Worm (Caenorhabditis elegans) whole organism, L1 larva: ENCODE measurements around the gene scl-6.

ENCODE experiments used
- C04F5.9 ChIP-seq: sonication (generic microtip); optimal IDR thresholded peaks from 2 replicates; lab custom pipeline; 2016; ENCODE audit warnings: missing genetic modification characterization, missing compliant biosample characterization
- C16A3.4 ChIP-seq: fragments of 150-350 bp; optimal IDR thresholded peaks from 2 replicates; lab custom pipeline; 2014; ENCODE audit warnings: missing biosample characterization, missing genetic modification characterization
- C34B4.2 ChIP-seq: sonication (generic microtip); optimal IDR thresholded peaks from 2 replicates; lab custom pipeline; 2017; ENCODE audit warnings: mild to moderate bottlenecking, missing genetic modification characterization, missing compliant biosample characterization
- F16B12.6 ChIP-seq: fragments of 150-350 bp; optimal IDR thresholded peaks from 2 replicates; lab custom pipeline; 2014; ENCODE audit warnings: missing biosample characterization, missing genetic modification characterization
- aly-2 ChIP-seq: fragments of 150-350 bp; optimal IDR thresholded peaks from 2 replicates; lab custom pipeline; 2014; ENCODE audit warnings: missing biosample characterization, missing genetic modification characterization
- ama-1 ChIP-seq: fragments of 150-350 bp; optimal IDR thresholded peaks from 2 replicates; lab custom pipeline; 2014
- ceh-63 ChIP-seq: fragments of 200-800 bp; sonication (Bioruptor generic); optimal IDR thresholded peaks from 2 replicates; lab custom pipeline; 2018; ENCODE audit warnings: mild to moderate bottlenecking, missing genetic modification characterization, missing compliant biosample characterization
- ceh-82 ChIP-seq, 3 experiments: fragments of 150-350 bp in 1 of 3; sonication (generic microtip) in 2 of 3; optimal IDR thresholded peaks; 2 replicates each; lab custom pipeline; 2014 to 2017; ENCODE audit warnings: missing biosample characterization in 3 of 3, missing genetic modification characterization in 3 of 3
- ceh-90 ChIP-seq: sonication (generic microtip); optimal IDR thresholded peaks from 2 replicates; lab custom pipeline; 2016; ENCODE audit warnings: missing genetic modification characterization, missing compliant biosample characterization
- dpl-1 ChIP-seq, 3 experiments: fragments of 150-350 bp in 2 of 3; sonication (generic microtip) in 1 of 3; optimal IDR thresholded peaks; 2 replicates each; lab custom pipeline; 2014 to 2017; ENCODE audit warnings: missing biosample characterization in 3 of 3, missing genetic modification characterization in 3 of 3, missing genetic modification reagents in 3 of 3
- dsc-1 ChIP-seq: sonication (generic microtip); optimal IDR thresholded peaks from 2 replicates; lab custom pipeline; 2016; ENCODE audit warnings: mild to moderate bottlenecking, missing genetic modification characterization, missing compliant biosample characterization
- efl-1 ChIP-seq, 4 experiments: fragments of 150-350 bp; optimal IDR thresholded peaks in 3 of 4; peaks in 1 of 4; 1 replicate in 1 of 4; 2 replicates in 3 of 4; lab custom pipeline; 2014; ENCODE audit warnings: missing biosample characterization in 2 of 4, missing genetic modification characterization in 2 of 4, missing genetic modification reagents in 2 of 4
- efl-3 ChIP-seq: fragments of 200-800 bp; sonication (Bioruptor generic); optimal IDR thresholded peaks from 2 replicates; lab custom pipeline; 2018; ENCODE audit warnings: mild to moderate bottlenecking, missing genetic modification characterization, missing compliant biosample characterization
- egl-13 ChIP-seq: sonication (generic microtip); optimal IDR thresholded peaks from 2 replicates; lab custom pipeline; 2016; ENCODE audit warnings: missing genotype, missing genetic modification reagents, missing genetic modification characterization, missing compliant biosample characterization
- egl-27 ChIP-seq, 2 experiments: fragments of 150-350 bp in 1 of 2; sonication (generic microtip); optimal IDR thresholded peaks; 3 replicates each; lab custom pipeline; 2017 to 2018; ENCODE audit warnings: missing biosample characterization in 2 of 2, missing genetic modification characterization in 2 of 2, missing genetic modification reagents in 2 of 2
- elt-3 ChIP-seq, 6 experiments: fragments of 150-350 bp in 1 of 6; sonication (generic microtip); optimal IDR thresholded peaks; 2 replicates each; lab custom pipeline; 2017 to 2018; ENCODE audit warnings: missing biosample characterization in 6 of 6, missing genetic modification characterization in 6 of 6, inconsistent platforms in 1 of 6
- fkh-10 ChIP-seq: sonication (generic microtip); optimal IDR thresholded peaks from 2 replicates; lab custom pipeline; 2017; ENCODE audit warnings: missing biosample characterization, missing genetic modification reagents, missing genetic modification characterization
- fkh-4 ChIP-seq: sonication (generic microtip); optimal IDR thresholded peaks from 2 replicates; lab custom pipeline; 2016; ENCODE audit warnings: missing compliant biosample characterization, missing genetic modification characterization, borderline replicate concordance
- fkh-8 ChIP-seq: sonication (generic microtip); optimal IDR thresholded peaks from 2 replicates; lab custom pipeline; 2016; ENCODE audit warnings: mild to moderate bottlenecking, missing genetic modification characterization, missing compliant biosample characterization
- fos-1 ChIP-seq: fragments of 150-350 bp; optimal IDR thresholded peaks from 2 replicates; lab custom pipeline; 2014; ENCODE audit warnings: missing biosample characterization, missing genetic modification characterization
- grh-1 ChIP-seq: fragments of 200-800 bp; sonication (Bioruptor generic); IDR thresholded peaks from 2 replicates; pipeline ENCODE4 v1.3.6; 2022; ENCODE audit warnings: missing genetic modification reagents, missing genetic modification characterization, missing compliant biosample characterization
- hlh-17 ChIP-seq: fragments of 200-800 bp; sonication (Bioruptor generic); optimal IDR thresholded peaks from 2 replicates; lab custom pipeline; 2018; ENCODE audit warnings: missing genetic modification characterization, mild to moderate bottlenecking, missing compliant biosample characterization, moderate library complexity, borderline replicate concordance
- hlh-4 ChIP-seq: sonication (generic microtip); optimal IDR thresholded peaks from 2 replicates; lab custom pipeline; 2016; ENCODE audit warnings: mild to moderate bottlenecking, missing genetic modification characterization, missing compliant biosample characterization
- irx-1 ChIP-seq: sonication (generic microtip); optimal IDR thresholded peaks from 2 replicates; lab custom pipeline; 2016; ENCODE audit warnings: missing genetic modification characterization, missing compliant biosample characterization
- isw-1 ChIP-seq: fragments of 200-800 bp; sonication (Bioruptor generic); IDR thresholded peaks from 2 replicates; pipeline ENCODE4 v1.3.6; 2022; ENCODE audit warnings: missing genetic modification characterization, missing compliant biosample characterization
- lin-14 ChIP-seq: fragments of 200-800 bp; sonication (Bioruptor generic); optimal IDR thresholded peaks from 2 replicates; lab custom pipeline; 2018; ENCODE audit warnings: mild to moderate bottlenecking, missing genetic modification characterization, moderate library complexity, missing compliant biosample characterization
- lir-3 ChIP-seq: sonication (generic microtip); optimal IDR thresholded peaks from 2 replicates; lab custom pipeline; 2016; ENCODE audit warnings: mild to moderate bottlenecking, missing genetic modification characterization, moderate library complexity, missing compliant biosample characterization; ENCODE audit not compliant: poor library complexity
- lsy-2 ChIP-seq, 2 experiments: fragments of 150-350 bp; optimal IDR thresholded peaks; 2 replicates each; lab custom pipeline; 2014; ENCODE audit warnings: missing biosample characterization in 2 of 2, missing genetic modification characterization in 2 of 2
- mdl-1 ChIP-seq, 2 experiments: fragments of 150-350 bp; optimal IDR thresholded peaks; 2 replicates each; lab custom pipeline; 2014 to 2017; ENCODE audit warnings: missing biosample characterization in 2 of 2, missing genetic modification characterization in 2 of 2, inconsistent platforms in 1 of 2
- mef-2 ChIP-seq: fragments of 150-350 bp; optimal IDR thresholded peaks from 2 replicates; lab custom pipeline; 2014; ENCODE audit warnings: missing biosample characterization, missing genetic modification characterization
- nhr-11 ChIP-seq: fragments of 150-350 bp; optimal IDR thresholded peaks from 2 replicates; lab custom pipeline; 2014; ENCODE audit warnings: missing biosample characterization, missing genetic modification characterization
- nhr-19 ChIP-seq: fragments of 200-800 bp; sonication (Bioruptor generic); conservative IDR thresholded peaks from 2 replicates; pipeline ENCODE4 v1.3.6; 2022; ENCODE audit warnings: missing genetic modification characterization, missing compliant biosample characterization
- nhr-47 ChIP-seq: sonication (generic microtip); optimal IDR thresholded peaks from 2 replicates; lab custom pipeline; 2016; ENCODE audit warnings: mild to moderate bottlenecking, missing genetic modification characterization, moderate library complexity, missing compliant biosample characterization
- nhr-77 ChIP-seq: fragments of 150-350 bp; optimal IDR thresholded peaks from 2 replicates; lab custom pipeline; 2014; ENCODE audit warnings: missing biosample characterization, missing genetic modification characterization
- nhr-84 ChIP-seq: sonication (generic microtip); optimal IDR thresholded peaks from 2 replicates; lab custom pipeline; 2017; ENCODE audit warnings: missing biosample characterization, missing genetic modification characterization
- nhr-90 ChIP-seq: sonication (generic microtip); optimal IDR thresholded peaks from 2 replicates; lab custom pipeline; 2016; ENCODE audit warnings: mild to moderate bottlenecking, missing genetic modification characterization, missing compliant biosample characterization; ENCODE audit not compliant: poor library complexity
- pag-3 ChIP-seq: sonication (generic microtip); optimal IDR thresholded peaks from 2 replicates; lab custom pipeline; 2017; ENCODE audit warnings: missing genetic modification characterization, mild to moderate bottlenecking, missing compliant biosample characterization, antibody characterized with exemption, borderline replicate concordance; ENCODE audit not compliant: insufficient read depth
- pqm-1 ChIP-seq: sonication (generic microtip); optimal IDR thresholded peaks from 3 replicates; lab custom pipeline; 2017; ENCODE audit warnings: missing biosample characterization, missing genetic modification characterization
- snu-23 ChIP-seq: sonication (generic microtip); optimal IDR thresholded peaks from 2 replicates; lab custom pipeline; 2016; ENCODE audit warnings: missing genetic modification characterization, missing compliant biosample characterization
- sptf-1 ChIP-seq: fragments of 150-350 bp; optimal IDR thresholded peaks from 2 replicates; lab custom pipeline; 2014; ENCODE audit warnings: missing biosample characterization, missing genetic modification characterization
- tbx-2 ChIP-seq: sonication (generic microtip); optimal IDR thresholded peaks from 2 replicates; lab custom pipeline; 2016; ENCODE audit warnings: missing genetic modification characterization, missing compliant biosample characterization
- unc-130 ChIP-seq: fragments of 150-350 bp; optimal IDR thresholded peaks from 2 replicates; lab custom pipeline; 2017; ENCODE audit warnings: missing biosample characterization, missing genetic modification characterization, inconsistent platforms
- unc-30 ChIP-seq: sonication (generic microtip); optimal IDR thresholded peaks from 2 replicates; lab custom pipeline; 2017; ENCODE audit warnings: missing biosample characterization, missing genetic modification characterization
- unc-98 ChIP-seq: fragments of 200-800 bp; sonication (Bioruptor generic); IDR thresholded peaks from 2 replicates; pipeline ENCODE4 v1.3.6; 2022; ENCODE audit warnings: missing genetic modification characterization, missing compliant biosample characterization
- xbp-1 ChIP-seq: sonication (generic microtip); optimal IDR thresholded peaks from 2 replicates; lab custom pipeline; 2016; ENCODE audit warnings: missing genetic modification characterization, missing compliant biosample characterization
- zag-1 ChIP-seq: fragments of 150-350 bp; optimal IDR thresholded peaks from 2 replicates; lab custom pipeline; 2014; ENCODE audit warnings: missing biosample characterization, missing genetic modification characterization
- zip-4 ChIP-seq: fragments of 200-800 bp; sonication (Bioruptor generic); optimal IDR thresholded peaks from 2 replicates; lab custom pipeline; 2018; ENCODE audit warnings: mild to moderate bottlenecking, missing genetic modification characterization, moderate library complexity, missing compliant biosample characterization
- ztf-4 ChIP-seq: fragments of 150-350 bp; optimal IDR thresholded peaks from 2 replicates; lab custom pipeline; 2014; ENCODE audit warnings: missing biosample characterization, missing genetic modification characterization

The scl-6 gene

DNA sequence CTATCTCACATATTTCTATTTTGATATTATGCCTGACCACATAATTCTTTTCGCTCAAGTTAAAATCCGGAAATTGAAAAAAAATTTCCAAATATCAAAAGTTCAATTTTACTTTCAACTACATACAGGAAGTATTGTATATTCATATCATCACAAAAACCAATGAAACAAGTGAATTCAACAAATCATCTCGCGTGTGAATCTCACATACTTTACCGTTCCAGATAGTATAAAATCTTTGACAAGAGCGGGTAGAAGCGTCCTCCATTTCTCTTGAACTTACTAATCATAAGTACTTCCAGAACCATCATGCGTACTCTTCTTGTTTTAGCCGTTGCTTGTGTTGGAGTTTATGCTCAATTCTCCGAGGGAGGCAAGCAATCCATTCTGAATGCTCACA is 2.9 kb downstream of the scl-6 start, which contains the start of gene scl-8:
scl-8 (plus strand) TSS at position 301 of the 400 bp plus-strand sequence.
- no peak for TF ChIP-seq tbx-2 (tag; lab: Kevin White, UChicago)
- no peak for TF ChIP-seq zip-4 (GFP tag; lab: Kevin White, UChicago)
- no peak for TF ChIP-seq sptf-1
- TF ChIP-seq ceh-90 (tag; lab: Kevin White, UChicago): no peak
- no peak for TF ChIP-seq fkh-4 (tag; lab: Kevin White, UChicago)
- TF ChIP-seq efl-1 (optimal IDR thresholded peaks at IDR 0.05; lab: Kevin White, UChicago): no peak
- TF ChIP-seq efl-1 (GFP tag; optimal IDR thresholded peaks at IDR 0.05 in 1 of 2; lab: Kevin White, UChicago): no peak
- no peak for TF ChIP-seq C04F5.9 (tag; lab: Kevin White, UChicago)
- TF ChIP-seq pag-3 (tag; lab: Kevin White, UChicago): no peak
- TF ChIP-seq nhr-90 (tag; lab: Kevin White, UChicago): no peak
- TF ChIP-seq nhr-77 (tag; lab: Kevin White, UChicago): no peak
- no peak for TF ChIP-seq fkh-10
- TF ChIP-seq irx-1 (tag; lab: Kevin White, UChicago): no peak
- TF ChIP-seq ceh-82 (tag; optimal IDR thresholded peaks at IDR 0.05; lab: Kevin White, UChicago): no peak
- TF ChIP-seq C34B4.2 (tag; lab: Kevin White, UChicago): no peak
- no peak for TF ChIP-seq lir-3 (tag; lab: Kevin White, UChicago)
- TF ChIP-seq mef-2: no peak
- TF ChIP-seq fos-1 (tag; lab: Kevin White, UChicago): no peak
- TF ChIP-seq unc-30 (tag; lab: Kevin White, UChicago): no peak
- TF ChIP-seq dsc-1 (tag; lab: Kevin White, UChicago): no peak

DNA sequence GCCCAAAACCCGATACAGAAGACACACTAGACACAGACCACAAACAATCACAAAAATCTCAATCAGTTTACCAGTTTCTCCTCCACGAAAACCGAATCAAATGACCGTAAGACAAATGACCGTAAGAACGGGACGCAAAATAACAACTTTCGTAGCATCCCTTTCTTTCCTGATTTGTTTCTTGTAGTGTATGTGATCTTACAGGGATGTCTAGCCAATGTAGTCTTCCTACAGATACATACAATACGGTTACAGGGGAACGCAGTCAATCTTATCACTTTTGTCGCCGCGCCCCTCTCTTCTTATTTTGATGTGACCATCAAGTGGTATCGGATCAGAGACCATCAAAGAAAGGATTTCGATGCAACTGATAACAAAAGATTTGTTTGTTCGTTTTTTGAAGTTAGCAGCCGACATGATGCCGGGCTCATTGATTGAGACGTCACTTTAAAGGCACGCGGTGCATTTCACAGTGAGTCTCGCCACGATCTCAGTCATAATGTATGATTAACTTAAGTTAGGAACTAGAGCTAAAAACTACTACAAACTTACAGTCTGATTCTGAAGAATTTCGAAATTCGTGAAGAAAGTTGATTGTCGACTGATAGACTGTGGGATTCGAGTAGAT is 7.2 kb downstream of the scl-6 start:
- no peak for TF ChIP-seq hlh-17 (GFP tag; lab: Kevin White, UChicago)
- TF ChIP-seq lsy-2 (tag; optimal IDR thresholded peaks at IDR 0.05; lab: Kevin White, UChicago): no peak
- peak in 4 of 6 experiments; percentile 14 to 67 (median 36) for TF ChIP-seq elt-3 (tag; optimal IDR thresholded peaks at IDR 0.05; lab: Kevin White, UChicago)
- TF ChIP-seq dpl-1 (GFP tag; optimal IDR thresholded peaks at IDR 0.05; lab: Kevin White, UChicago): peak in 1 of 3 experiments; percentile 3
- TF ChIP-seq mdl-1 (tag; optimal IDR thresholded peaks at IDR 0.05; lab: Kevin White, UChicago): peak in 1 of 2 experiments; percentile 32
- TF ChIP-seq zag-1 (tag; lab: Kevin White, UChicago): no peak
- TF ChIP-seq nhr-90 (tag; lab: Kevin White, UChicago): peak; percentile 38
- no peak for TF ChIP-seq efl-3 (GFP tag; lab: Kevin White, UChicago)
- TF ChIP-seq snu-23 (GFP tag; lab: Kevin White, UChicago): peak; percentile 42
- TF ChIP-seq ztf-4 (tag; lab: Kevin White, UChicago): peak; percentile 3
- TF ChIP-seq efl-1 (optimal IDR thresholded peaks at IDR 0.05; lab: Kevin White, UChicago): no peak
- TF ChIP-seq efl-1 (GFP tag; optimal IDR thresholded peaks at IDR 0.05 in 1 of 2; lab: Kevin White, UChicago): no peak
- TF ChIP-seq irx-1 (tag; lab: Kevin White, UChicago): no peak
- peak; percentile 71 for TF ChIP-seq lin-14 (GFP tag; lab: Kevin White, UChicago)
- no peak for TF ChIP-seq xbp-1 (tag; lab: Kevin White, UChicago)
- TF ChIP-seq F16B12.6: no peak
- TF ChIP-seq fkh-10: no peak
- peak; percentile 34; the same call in 1 of the 2 replicates for TF ChIP-seq nhr-19 (GFP tag; lab: Robert Waterston, UW)
- no peak for TF ChIP-seq isw-1
- no peak for TF ChIP-seq unc-130
- TF ChIP-seq nhr-47: no peak
- no peak for TF ChIP-seq pqm-1 (tag; lab: Kevin White, UChicago)
- no peak for TF ChIP-seq nhr-84 (tag; lab: Kevin White, UChicago)
- TF ChIP-seq egl-27 (tag; optimal IDR thresholded peaks at IDR 0.05; lab: Kevin White, UChicago): no peak
- no peak for TF ChIP-seq ceh-63 (GFP tag; lab: Kevin White, UChicago)
- TF ChIP-seq aly-2: no peak
- 0 out of 2 replicates have a peak, but pooled peaks have one; percentile 8 for TF ChIP-seq grh-1 (GFP tag; lab: Robert Waterston, UW)
- no peak for TF ChIP-seq egl-13
- no peak for TF ChIP-seq C34B4.2 (tag; lab: Kevin White, UChicago)
- TF ChIP-seq ama-1: no peak
- no peak for TF ChIP-seq mef-2
- no peak for TF ChIP-seq fkh-8
- TF ChIP-seq nhr-11 (tag; lab: Kevin White, UChicago): no peak
- TF ChIP-seq unc-98 (GFP tag; lab: Robert Waterston, UW): no peak
- TF ChIP-seq hlh-4 (tag; lab: Kevin White, UChicago): no peak
- TF ChIP-seq C16A3.4 (tag; lab: Kevin White, UChicago): no peak
- no peak for TF ChIP-seq sptf-1
